Fruit fly (Drosophila melanogaster): Measurements from ENCODE around the gene Ir68a.
A peak's percentile ranks its signal among the peaks of the same experiment; 100 is the strongest.

The Ir68a gene

dm6 chr3L:11256147-11256971, 20.3 kb upstream of the Ir68a start (continued):
- TF ChIP-seq CG10979 (tag; optimal IDR thresholded peaks at IDR 0.05), result peak; percentile 91
- TF ChIP-seq CG10321 (GFP tag; IDR thresholded peaks at IDR 0.05), result peak; percentile 64
- peak; percentile 82 for TF ChIP-seq CG7839 (tag; optimal IDR thresholded peaks at IDR 0.05)
- peak; percentile 30 for TF ChIP-seq CG17186 (GFP tag; optimal IDR thresholded peaks at IDR 0.05)
- peak; percentile 20 for TF ChIP-seq CG8089 (GFP tag; optimal IDR thresholded peaks at IDR 0.05)
- peak; percentile 79 for TF ChIP-seq sob (GFP tag; IDR thresholded peaks at IDR 0.05)
- TF ChIP-seq MESR4 (GFP tag; optimal IDR thresholded peaks at IDR 0.05), result no peak
- TF ChIP-seq grn (GFP tag; optimal IDR thresholded peaks at IDR 0.05), result peak; percentile 37
- no peak for TF ChIP-seq gt (GFP tag; IDR thresholded peaks at IDR 0.05)
- TF ChIP-seq gcm (GFP tag; optimal IDR thresholded peaks at IDR 0.05), result peak; percentile 76
- TF ChIP-seq CG2889 (GFP tag; IDR thresholded peaks at IDR 0.05), result peak; percentile 67
- TF ChIP-seq tin (GFP tag; optimal IDR thresholded peaks at IDR 0.05), result peak; percentile 82
- TF ChIP-seq emc (GFP tag; optimal IDR thresholded peaks at IDR 0.05), result no peak
- TF ChIP-seq wek (GFP tag; optimal IDR thresholded peaks at IDR 0.05), result no peak
- peak; percentile 39 for TF ChIP-seq Ada2b (GFP tag; IDR thresholded peaks at IDR 0.05)
- no peak for TF ChIP-seq dan (GFP tag; IDR thresholded peaks at IDR 0.05)
- peak; percentile 37 for TF ChIP-seq oc (tag; optimal IDR thresholded peaks at IDR 0.05)
- TF ChIP-seq CG1024 (GFP tag; IDR thresholded peaks at IDR 0.05), result peak; percentile 47
- peak; percentile 62 for TF ChIP-seq CG17359 (tag; optimal IDR thresholded peaks at IDR 0.05)
- no peak for TF ChIP-seq Ravus (GFP tag; IDR thresholded peaks at IDR 0.05)
- no peak for TF ChIP-seq pfk (GFP tag; optimal IDR thresholded peaks at IDR 0.05)
- TF ChIP-seq ttk (GFP tag; IDR thresholded peaks at IDR 0.05), result peak; percentile 71; the same call in 1 of the 2 replicates
- TF ChIP-seq CG9437 (GFP tag; optimal IDR thresholded peaks at IDR 0.05), result peak; percentile 78
- peak; percentile 59 for TF ChIP-seq CG3847 (GFP tag; IDR thresholded peaks at IDR 0.05)
- no peak for TF ChIP-seq lov (optimal IDR thresholded peaks at IDR 0.05)
- TF ChIP-seq lov (GFP tag; IDR thresholded peaks at IDR 0.05), result peak; percentile 81
- no peak for TF ChIP-seq CG11560 (tag; IDR thresholded peaks at IDR 0.05)
- peak; percentile 91 for TF ChIP-seq Dbx (GFP tag; IDR thresholded peaks at IDR 0.05)
- peak in 1 of 2 experiments; percentile 50 for TF ChIP-seq Hr78 (GFP tag; optimal IDR thresholded peaks at IDR 0.05)
- no peak for TF ChIP-seq Doc2 (GFP tag; IDR thresholded peaks at IDR 0.05)
- no peak for TF ChIP-seq Dad (GFP tag; optimal IDR thresholded peaks at IDR 0.05)
- peak; percentile 97 for TF ChIP-seq crol (GFP tag; IDR thresholded peaks at IDR 0.05)
- no peak for TF ChIP-seq sc (optimal IDR thresholded peaks at IDR 0.05)
- peak; percentile 79 for TF ChIP-seq sc (GFP tag; optimal IDR thresholded peaks at IDR 0.05)
- peak; percentile 32 for TF ChIP-seq CG34376 (GFP tag; optimal IDR thresholded peaks at IDR 0.05)
- no peak for TF ChIP-seq Hmx (GFP tag; optimal IDR thresholded peaks at IDR 0.05)
- TF ChIP-seq pros (GFP tag; optimal IDR thresholded peaks at IDR 0.05), result peak; percentile 26
- peak; percentile 4 for TF ChIP-seq CG17912 (GFP tag; optimal IDR thresholded peaks at IDR 0.05)
- peak; percentile 79 for TF ChIP-seq PHDP (tag; optimal IDR thresholded peaks at IDR 0.05)
- peak; percentile 79 for TF ChIP-seq CG9932 (GFP tag; IDR thresholded peaks at IDR 0.05)
- peak; percentile 88 for TF ChIP-seq CG2678 (tag; optimal IDR thresholded peaks at IDR 0.05)
- peak; percentile 77 for TF ChIP-seq CG16815 (GFP tag; optimal IDR thresholded peaks at IDR 0.05)
- peak; percentile 26 for TF ChIP-seq CG7786 (GFP tag; optimal IDR thresholded peaks at IDR 0.05)
- TF ChIP-seq Dfd (GFP tag; optimal IDR thresholded peaks at IDR 0.05), result no peak
- TF ChIP-seq NC2α (GFP tag; optimal IDR thresholded peaks at IDR 0.05), result no peak
- TF ChIP-seq NC2β (GFP tag; optimal IDR thresholded peaks at IDR 0.05), result no peak
- peak; percentile 42 for TF ChIP-seq trh (GFP tag; optimal IDR thresholded peaks at IDR 0.05)
- peak; percentile 49; the same call in 1 of the 2 replicates for TF ChIP-seq CG8765 (GFP tag; IDR thresholded peaks at IDR 0.05)
- TF ChIP-seq phol (tag; optimal IDR thresholded peaks at IDR 0.05), result peak; percentile 89
- peak; percentile 72 for TF ChIP-seq caup (GFP tag; optimal IDR thresholded peaks at IDR 0.05; ENCODE audit: severe bottlenecking)

Measured in whole organism, embryonic.